Fruit fly (Drosophila melanogaster) whole organism, adult: ENCODE measurements around the gene CG1416.

Experiments used
- CG7045 ChIP-seq: fragments of 200-800 bp; sonication (Bioruptor generic); optimal IDR thresholded peaks from 2 replicates; lab custom pipeline; 2017; ENCODE audit warnings: missing biosample characterization, mild to moderate bottlenecking, missing genetic modification characterization
- cic ChIP-seq: fragments of 200-800 bp; sonication (Bioruptor generic); optimal IDR thresholded peaks from 2 replicates; lab custom pipeline; 2017; ENCODE audit warnings: missing biosample characterization, mild to moderate bottlenecking, missing genetic modification characterization, moderate library complexity
- cnc ChIP-seq, 2 experiments: fragments of >200 bp; optimal IDR thresholded peaks; 2 replicates each; lab custom pipeline; 2017

dm6 chr2L:21792831-21793230, 35.0 kb downstream of the CG1416 start:
- TF ChIP-seq cic, result no peak
- no peak for TF ChIP-seq CG7045
- no peak for TF ChIP-seq cnc (optimal IDR thresholded peaks at IDR 0.05; lab: Kevin White, UChicago)
